Worm (Caenorhabditis elegans) whole organism, L3 larva: ENCODE measurements around the gene F29A7.4.

ENCODE experiments used
- nhr-23 ChIP-seq: fragments of 150-350 bp; optimal IDR thresholded peaks from 2 replicates; lab custom pipeline; 2014; ENCODE audit warnings: missing biosample characterization, missing genetic modification reagents, missing genetic modification characterization
- nhr-76 ChIP-seq: fragments of 150-350 bp; sonication (generic microtip); optimal IDR thresholded peaks from 5 replicates; lab custom pipeline; 2014; ENCODE audit warnings: missing biosample characterization, missing genetic modification characterization
- unc-39 ChIP-seq: sonication (generic microtip); optimal IDR thresholded peaks from 4 replicates; lab custom pipeline; 2017; ENCODE audit warnings: missing biosample characterization, missing genetic modification characterization
- unc-62 ChIP-seq: fragments of 150-350 bp; sonication (generic microtip); optimal IDR thresholded peaks from 4 replicates; lab custom pipeline; 2014; ENCODE audit warnings: missing biosample characterization, missing genetic modification reagents, missing genetic modification characterization

ce11 chrII:2752999-2753398 lies 3.2 kb downstream of the F29A7.4 start, which contains the start of gene F29A7.3:
- no peak for TF ChIP-seq unc-39 (tag; lab: Kevin White, UChicago)
- no peak for TF ChIP-seq nhr-23 (tag; lab: Kevin White, UChicago)
- no peak for TF ChIP-seq nhr-76
- no peak for TF ChIP-seq unc-62 (GFP tag; lab: Kevin White, UChicago)
